Fruit fly (Drosophila melanogaster) whole organism, adult: ENCODE results near the gene sog.

Experiments
- CG11617 ChIP-seq: fragments of 200-800 bp; sonication (Bioruptor generic); optimal IDR thresholded peaks from 2 replicates; lab custom pipeline; 2017; ENCODE audit warnings: mild to moderate bottlenecking, missing biosample characterization, missing genetic modification reagents, missing genetic modification characterization
- CG12768 ChIP-seq: fragments of 200-800 bp; sonication (Bioruptor generic); optimal IDR thresholded peaks from 2 replicates; lab custom pipeline; 2017; ENCODE audit warnings: missing biosample characterization, missing genetic modification characterization, mild to moderate bottlenecking, moderate library complexity, missing genetic modification reagents
- CG14711 ChIP-seq: fragments of 200-800 bp; sonication (Bioruptor generic); optimal IDR thresholded peaks from 2 replicates; lab custom pipeline; 2018; ENCODE audit warnings: missing biosample characterization, mild to moderate bottlenecking, missing genetic modification characterization, moderate library complexity
- CG1620 ChIP-seq: fragments of 200-800 bp; sonication (Bioruptor generic); optimal IDR thresholded peaks from 2 replicates; lab custom pipeline; 2016; ENCODE audit warnings: missing biosample characterization, missing genetic modification characterization
- CG33017 ChIP-seq: fragments of 200-800 bp; sonication (Bioruptor generic); optimal IDR thresholded peaks from 2 replicates; lab custom pipeline; 2018; ENCODE audit warnings: missing biosample characterization, mild to moderate bottlenecking, missing genetic modification characterization, moderate library complexity
- CG5204 ChIP-seq: fragments of 200-800 bp; sonication (Bioruptor generic); optimal IDR thresholded peaks from 2 replicates; lab custom pipeline; 2016; ENCODE audit warnings: missing biosample characterization, missing genetic modification characterization
- CG7045 ChIP-seq: fragments of 200-800 bp; sonication (Bioruptor generic); optimal IDR thresholded peaks from 2 replicates; lab custom pipeline; 2017; ENCODE audit warnings: missing biosample characterization, mild to moderate bottlenecking, missing genetic modification characterization
- CG7101 ChIP-seq: fragments of 200-800 bp; sonication (Bioruptor generic); optimal IDR thresholded peaks from 2 replicates; lab custom pipeline; 2018; ENCODE audit warnings: missing biosample characterization, mild to moderate bottlenecking, missing genetic modification characterization, moderate library complexity
- Clk ChIP-seq: fragments of 200-800 bp; sonication (Bioruptor generic); optimal IDR thresholded peaks from 2 replicates; lab custom pipeline; 2017; ENCODE audit warnings: missing biosample characterization, missing genetic modification characterization
- Crg-1 ChIP-seq: fragments of 200-800 bp; sonication (Bioruptor generic); optimal IDR thresholded peaks from 2 replicates; lab custom pipeline; 2016; ENCODE audit warnings: missing biosample characterization, missing genetic modification characterization
- Hr96 ChIP-seq: fragments of 200-800 bp; sonication (Bioruptor generic); optimal IDR thresholded peaks from 2 replicates; lab custom pipeline; 2016; ENCODE audit warnings: missing biosample characterization, missing genetic modification characterization
- Mnt ChIP-seq: fragments of 200-800 bp; sonication (Bioruptor generic); optimal IDR thresholded peaks from 2 replicates; lab custom pipeline; 2016; ENCODE audit warnings: missing biosample characterization, mild to moderate bottlenecking, missing genetic modification characterization
- bab1 ChIP-seq: fragments of 200-800 bp; sonication (Bioruptor generic); optimal IDR thresholded peaks from 3 replicates; lab custom pipeline; 2019; ENCODE audit warnings: missing biosample characterization, mild to moderate bottlenecking, missing genetic modification characterization, moderate library complexity
- cic ChIP-seq: fragments of 200-800 bp; sonication (Bioruptor generic); optimal IDR thresholded peaks from 2 replicates; lab custom pipeline; 2017; ENCODE audit warnings: missing biosample characterization, mild to moderate bottlenecking, missing genetic modification characterization, moderate library complexity
- cnc ChIP-seq, 2 experiments: fragments of >200 bp; optimal IDR thresholded peaks; 2 replicates each; lab custom pipeline; 2017
- kay ChIP-seq: fragments of 200-800 bp; sonication (Bioruptor generic); peaks from one replicate; lab custom pipeline; 2016; ENCODE audit warnings: missing biosample characterization, missing genetic modification characterization, borderline replicate concordance
- ovo ChIP-seq: fragments of 200-800 bp; sonication (Bioruptor generic); optimal IDR thresholded peaks from 2 replicates; lab custom pipeline; 2016; ENCODE audit warnings: missing biosample characterization, missing genetic modification characterization
- pad ChIP-seq: fragments of 200-800 bp; sonication (Bioruptor generic); optimal IDR thresholded peaks from 3 replicates; lab custom pipeline; 2017; ENCODE audit warnings: missing biosample characterization, missing genetic modification characterization, mild to moderate bottlenecking, moderate library complexity, missing genetic modification reagents
- tj ChIP-seq: fragments of 200-800 bp; sonication (Bioruptor generic); optimal IDR thresholded peaks from 3 replicates; lab custom pipeline; 2017; ENCODE audit warnings: missing biosample characterization, mild to moderate bottlenecking, missing genetic modification characterization, moderate library complexity
- toe ChIP-seq: fragments of 200-800 bp; sonication (Bioruptor generic); optimal IDR thresholded peaks from 2 replicates; lab custom pipeline; 2016; ENCODE audit warnings: missing biosample characterization, missing genetic modification characterization

sog gene

dm6 chrX:15571939-15572338 is 61.3 kb downstream of the sog start, which contains the start of gene CG15643:
TSS of gene CG15643 (minus strand) at chrX:15572149.
- no peak for TF ChIP-seq pad
- no peak for TF ChIP-seq ovo (GFP tag; lab: Kevin White, UChicago)
- TF ChIP-seq bab1 (GFP tag; lab: Kevin White, UChicago), result peak; percentile 5
- no peak for TF ChIP-seq cnc (optimal IDR thresholded peaks at IDR 0.05; lab: Kevin White, UChicago)

- TF ChIP-seq Crg-1 (GFP tag; lab: Kevin White, UChicago) (no peak), CG7101 (tag; lab: Kevin White, UChicago) (no peak), CG14711 (tag; lab: Kevin White, UChicago) (no peak), Clk (GFP tag; lab: Kevin White, UChicago) (no peak), toe (no peak), tj (GFP tag; lab: Kevin White, UChicago) (no peak), ovo (GFP tag; lab: Kevin White, UChicago) (no peak), Mnt (GFP tag; lab: Kevin White, UChicago) (no peak), CG7045 (GFP tag; lab: Kevin White, UChicago) (no peak), CG1620 (GFP tag; lab: Kevin White, UChicago) (no peak), kay (GFP tag; lab: Kevin White, UChicago) (no peak), bab1 (GFP tag; lab: Kevin White, UChicago) (no peak), cnc (optimal IDR thresholded peaks at IDR 0.05; lab: Kevin White, UChicago) (no peak), pad (no peak), CG12768 (GFP tag; lab: Kevin White, UChicago) (no peak), CG5204 (GFP tag; lab: Kevin White, UChicago) (no peak), CG33017 (tag; lab: Kevin White, UChicago) (no peak), CG11617 (no peak), Hr96 (GFP tag; lab: Kevin White, UChicago) (no peak), cic (GFP tag; lab: Kevin White, UChicago) (no peak)
Measured at dm6 chrX:15568983-15569370, 64.3 kb downstream of the sog start, which contains the start of gene CG7860. TSS of gene CG7860 (plus strand) at chrX:15568993.

dm6 chrX:15568353-15568982 is 64.8 kb downstream of the sog start:
- TF ChIP-seq ovo (GFP tag; lab: Kevin White, UChicago), result no peak
- TF ChIP-seq bab1 (GFP tag; lab: Kevin White, UChicago), result peak; percentile 18
- no peak for TF ChIP-seq Mnt (GFP tag; lab: Kevin White, UChicago)
- TF ChIP-seq toe, result no peak
- no peak for TF ChIP-seq tj (GFP tag; lab: Kevin White, UChicago)
- no peak for TF ChIP-seq CG1620 (GFP tag; lab: Kevin White, UChicago)
- TF ChIP-seq CG11617, result no peak
- TF ChIP-seq CG7101 (tag; lab: Kevin White, UChicago), result peak; percentile 25

- TF ChIP-seq tj (GFP tag; lab: Kevin White, UChicago) (no peak), CG11617 (no peak), pad (no peak), CG1620 (GFP tag; lab: Kevin White, UChicago) (no peak)
Measured at dm6 chrX:15555945-15556344, 77.3 kb downstream of the sog start, which contains the start of gene CG42300. TSS of gene CG42300 (minus strand) at chrX:15556045.

dm6 chrX:15554256-15554678 is 79.0 kb downstream of the sog start, which contains the start of gene Ac13E:
TSS of gene Ac13E (minus strand) at chrX:15554278.
- peak; percentile 82 for TF ChIP-seq CG5204 (GFP tag; lab: Kevin White, UChicago)
- TF ChIP-seq tj (GFP tag; lab: Kevin White, UChicago), result peak; percentile 71
- peak; percentile 80 for TF ChIP-seq CG7045 (GFP tag; lab: Kevin White, UChicago)
- TF ChIP-seq toe, result peak; percentile 84
- TF ChIP-seq cnc (optimal IDR thresholded peaks at IDR 0.05; lab: Kevin White, UChicago), result no peak
- peak; percentile 79 for TF ChIP-seq pad
- TF ChIP-seq CG7101 (tag; lab: Kevin White, UChicago), result peak; percentile 91
- TF ChIP-seq Hr96 (GFP tag; lab: Kevin White, UChicago), result peak; percentile 86
- TF ChIP-seq bab1 (GFP tag; lab: Kevin White, UChicago), result peak; percentile 91
- peak; percentile 64 for TF ChIP-seq kay (GFP tag; lab: Kevin White, UChicago)
- peak; percentile 86 for TF ChIP-seq CG12768 (GFP tag; lab: Kevin White, UChicago)
- peak; percentile 42 for TF ChIP-seq Clk (GFP tag; lab: Kevin White, UChicago)
- peak; percentile 80 for TF ChIP-seq Crg-1 (GFP tag; lab: Kevin White, UChicago)
- peak; percentile 84 for TF ChIP-seq CG1620 (GFP tag; lab: Kevin White, UChicago)
- peak; percentile 66 for TF ChIP-seq ovo (GFP tag; lab: Kevin White, UChicago)
- TF ChIP-seq CG14711 (tag; lab: Kevin White, UChicago), result peak; percentile 79
- peak; percentile 81 for TF ChIP-seq CG33017 (tag; lab: Kevin White, UChicago)
- TF ChIP-seq cic (GFP tag; lab: Kevin White, UChicago), result peak; percentile 49
- peak; percentile 92 for TF ChIP-seq CG11617
- peak; percentile 83 for TF ChIP-seq Mnt (GFP tag; lab: Kevin White, UChicago)
